Worm (Caenorhabditis elegans) whole organism, midembryonic: ENCODE data around the gene C31H1.1.

Experiments
- ref-1 ChIP-seq: fragments of 200-800 bp; sonication (Bioruptor generic); conservative IDR thresholded peaks from 2 replicates; pipeline ENCODE4 v1.3.6; 2022; ENCODE audit warnings: missing genetic modification reagents, missing genetic modification characterization, missing compliant biosample characterization
- ztf-29 ChIP-seq: fragments of 200-800 bp; sonication (Bioruptor generic); IDR thresholded peaks from 2 replicates; pipeline ENCODE4 v1.3.6; 2022; ENCODE audit warnings: missing genetic modification reagents, missing genetic modification characterization, missing compliant biosample characterization

- TF ChIP-seq ref-1 (GFP tag; lab: Robert Waterston, UW) = no peak
- no peak for TF ChIP-seq ztf-29 (GFP tag; lab: Robert Waterston, UW)
These were observed at the start of gene C31H1.1 for ce11 chrIV:5797153-5797552.
